Fruit fly (Drosophila melanogaster): ENCODE results near the gene CG43346.

CG43346 gene

DNA sequence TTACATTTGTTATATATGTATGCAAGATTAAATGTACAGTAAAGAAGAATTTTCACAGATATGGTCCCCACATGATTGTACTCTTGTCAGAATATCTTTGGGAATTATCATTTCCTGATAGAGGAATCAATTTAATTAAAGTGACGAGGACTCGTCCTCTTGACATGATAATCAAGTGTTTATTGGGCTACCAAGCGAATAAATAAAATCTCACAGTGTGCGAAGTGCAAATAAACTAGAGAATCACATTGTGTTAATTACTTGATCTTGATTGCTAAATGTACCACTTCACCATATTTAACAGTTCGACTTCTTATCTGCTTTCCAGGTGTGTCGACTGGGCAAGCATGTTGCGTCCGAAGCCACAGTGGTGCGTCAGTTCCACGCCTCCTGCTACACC lies 1.5 kb upstream of the CG43346 start:
- TF ChIP-seq noc (tag; optimal IDR thresholded peaks at IDR 0.05): no peak

- no peak for TF ChIP-seq noc (tag; optimal IDR thresholded peaks at IDR 0.05)
Observed at dm6 chr2L:21169160-21169624, 811 bp upstream of the CG43346 start.

DNA sequence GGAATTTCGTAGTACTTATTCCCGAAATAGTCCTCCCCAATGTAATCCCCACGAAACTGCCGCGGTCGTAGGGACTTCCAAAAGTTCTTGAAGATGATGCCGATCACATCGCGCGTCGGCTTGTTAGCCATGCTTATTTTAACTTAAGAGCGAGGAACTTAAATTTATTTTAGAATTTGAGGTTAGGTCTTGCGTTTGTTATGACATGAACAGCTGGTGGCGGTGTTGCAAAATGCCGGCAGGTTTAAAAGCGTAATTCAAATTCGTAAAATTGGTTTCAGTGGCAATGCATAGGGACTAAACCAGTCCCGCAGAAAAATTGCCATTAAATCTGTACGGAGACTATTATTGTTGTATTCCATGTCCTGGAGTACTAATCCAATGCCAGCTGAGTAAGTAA lies 2.0 kb downstream of the CG43346 start:
- TF ChIP-seq noc (tag; optimal IDR thresholded peaks at IDR 0.05): peak; percentile 17

dm6 chr2L:21163311-21163842 lies 5.0 kb downstream of the CG43346 start, which contains the start of gene Noc2:
Gene Noc2, plus strand, starts transcription at chr2L:21163641.
- TF ChIP-seq noc (tag; optimal IDR thresholded peaks at IDR 0.05): no peak

dm6 chr2L:21162875-21163274 lies 5.5 kb downstream of the CG43346 start, which contains the start of gene Nbr:
Gene Nbr, minus strand, starts transcription at chr2L:21163083.
- TF ChIP-seq noc (tag; optimal IDR thresholded peaks at IDR 0.05): no peak

- TF ChIP-seq noc (tag; optimal IDR thresholded peaks at IDR 0.05): peak; percentile 96
Observed at dm6 chr2L:21158554-21158953, 9.8 kb downstream of the CG43346 start, which contains the start of the genes Coq3 and Pld3. Gene Coq3, minus strand, starts transcription at chr2L:21158611. Gene Pld3, plus strand, starts transcription at chr2L:21158847.

DNA sequence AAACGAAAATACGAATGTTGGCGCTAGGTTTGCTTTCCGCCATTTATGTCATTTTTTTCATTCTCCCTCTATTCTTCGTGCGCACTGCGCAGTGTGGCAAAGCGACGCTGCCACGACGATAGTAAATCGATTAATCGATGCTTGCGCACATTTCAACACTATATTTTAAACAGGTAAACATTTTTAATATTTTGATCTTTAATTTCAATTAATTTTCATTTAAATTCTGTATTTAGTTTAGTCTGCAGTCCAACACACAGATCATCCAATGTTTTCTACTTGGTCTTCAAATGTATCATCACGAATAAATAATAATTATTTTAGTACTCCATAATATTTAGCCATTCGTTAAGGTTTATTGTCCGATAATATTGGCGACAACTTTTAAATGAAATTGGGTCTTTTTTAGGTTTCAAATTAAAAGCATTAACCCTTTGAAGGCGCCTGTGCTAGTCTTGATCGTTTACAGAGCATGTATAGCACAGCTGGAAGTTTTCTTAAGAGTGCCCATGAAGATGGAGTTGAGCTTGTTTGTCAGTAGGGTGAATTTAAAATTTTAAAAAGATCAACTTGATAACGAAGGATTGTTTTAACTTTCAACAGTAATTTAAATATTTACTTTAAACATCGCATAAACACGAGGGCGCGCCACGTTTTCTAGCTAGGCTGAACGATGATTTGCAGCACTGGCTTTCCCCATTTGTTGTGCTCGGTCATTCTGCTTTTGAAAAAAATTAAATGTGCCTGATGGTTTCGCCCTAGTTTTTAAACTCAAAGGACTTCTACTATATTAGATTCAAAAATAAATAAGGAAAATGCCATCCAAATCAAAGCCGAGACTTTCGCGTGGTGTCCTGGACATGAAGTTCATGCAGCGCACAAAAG lies 12.0 kb downstream of the CG43346 start, which contains the start of the genes Mpp6 and E2f2:
TSS of gene Mpp6 (plus strand) at position 133 of the 885 bp plus-strand sequence.
TSS of gene E2f2 (minus strand) at position 594 of the 885 bp plus-strand sequence.
- no peak for TF ChIP-seq noc (tag; optimal IDR thresholded peaks at IDR 0.05)

dm6 chr2L:21153844-21154243 lies 14.5 kb downstream of the CG43346 start:
- no peak for TF ChIP-seq noc (tag; optimal IDR thresholded peaks at IDR 0.05)

- no peak for TF ChIP-seq noc (tag; optimal IDR thresholded peaks at IDR 0.05)
Observed at dm6 chr2L:21149053-21149452, 19.3 kb downstream of the CG43346 start.

- no peak for TF ChIP-seq noc (tag; optimal IDR thresholded peaks at IDR 0.05)
Observed at dm6 chr2L:21148242-21148641, 20.1 kb downstream of the CG43346 start, which contains the start of gene del. Gene del, minus strand, starts transcription at chr2L:21148546.

DNA sequence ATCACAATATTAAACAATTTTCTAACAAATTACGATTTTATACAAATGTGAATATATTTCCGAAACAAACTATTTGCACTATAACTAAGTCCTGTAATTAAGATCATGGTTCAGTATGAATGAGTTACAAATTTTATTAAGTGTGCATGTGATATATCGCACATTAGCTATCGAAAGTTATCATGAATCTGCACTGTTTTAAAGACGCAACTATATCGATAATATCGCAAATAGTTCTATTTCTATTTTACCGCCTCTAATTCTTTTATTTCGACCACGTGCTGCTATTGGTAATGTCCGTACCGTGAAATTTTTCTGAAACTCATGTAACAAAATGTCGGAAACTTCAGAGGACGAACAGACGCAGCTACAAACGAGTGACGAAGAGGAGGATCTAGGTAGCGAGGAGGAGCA lies 25.4 kb downstream of the CG43346 start, which contains the start of gene pths:
TSS of gene pths (plus strand) at position 258 of the 414 bp plus-strand sequence.
- no peak for TF ChIP-seq noc (tag; optimal IDR thresholded peaks at IDR 0.05)

DNA sequence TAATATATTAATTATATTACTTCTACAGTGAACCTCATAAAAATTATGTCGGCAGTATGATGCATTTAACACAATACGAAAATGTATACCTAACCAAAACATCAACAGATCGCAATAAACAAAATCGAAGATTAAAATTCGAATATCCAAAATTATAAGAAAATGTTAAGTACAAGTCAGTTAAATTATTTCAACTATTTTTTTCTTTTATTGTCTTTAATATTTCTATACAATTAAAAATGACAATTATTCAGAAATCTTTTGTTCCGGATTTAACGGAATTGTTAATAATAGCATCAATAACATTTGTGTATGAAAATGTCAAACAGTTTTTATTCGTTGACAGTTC lies 25.9 kb downstream of the CG43346 start:
- TF ChIP-seq noc (tag; optimal IDR thresholded peaks at IDR 0.05): no peak

- TF ChIP-seq noc (tag; optimal IDR thresholded peaks at IDR 0.05): no peak
Observed at dm6 chr2L:21141714-21142500, 26.5 kb downstream of the CG43346 start, which contains the start of gene Dap160. Gene Dap160, minus strand, starts transcription at chr2L:21142347.

- no peak for TF ChIP-seq noc (tag; optimal IDR thresholded peaks at IDR 0.05)
Observed at dm6 chr2L:21135764-21136163, 32.6 kb downstream of the CG43346 start.
